Worm (Caenorhabditis elegans) whole organism, L4/young adult: ENCODE results near the gene F36H1.11.

Experiments
- W03F9.2 ChIP-seq: fragments of 150-350 bp; optimal IDR thresholded peaks from 2 replicates; lab custom pipeline; 2014; ENCODE audit warnings: missing biosample characterization, missing genetic modification characterization
- dao-5 ChIP-seq: sonication (generic microtip); optimal IDR thresholded peaks from 2 replicates; lab custom pipeline; 2016; ENCODE audit warnings: missing genotype, missing genetic modification characterization, moderate library complexity, missing compliant biosample characterization

- TF ChIP-seq W03F9.2 (tag; lab: Kevin White, UChicago) (no peak), dao-5 (no peak)
These were observed 18.0 kb downstream of the F36H1.11 start, which contains the start of gene ttr-17 for ce11 chrIV:11067003-11067402.
